Fruit fly (Drosophila melanogaster) whole organism, pupa: Measurements from ENCODE around the gene CG14286.
A peak's percentile ranks its signal among the peaks of the same experiment; 100 is the strongest.

Source experiments
- CG10348 ChIP-seq: fragments of 200-800 bp; sonication (Bioruptor generic); IDR thresholded peaks from 2 replicates; pipeline ENCODE4 v1.3.6; 2022; ENCODE audit warnings: missing biosample characterization, missing genetic modification characterization
- CG12605 ChIP-seq: fragments of 200-800 bp; sonication (Bioruptor generic); IDR thresholded peaks from 2 replicates; pipeline ENCODE4 v1.3.6; 2022; ENCODE audit warnings: missing biosample characterization, missing genetic modification characterization
- CG13204 ChIP-seq: fragments of 200-800 bp; sonication (Bioruptor generic); optimal IDR thresholded peaks from 2 replicates; lab custom pipeline; 2018; ENCODE audit warnings: missing biosample characterization, mild to moderate bottlenecking, missing genetic modification characterization, moderate library complexity
- CG14655 ChIP-seq: fragments of 200-800 bp; sonication (Bioruptor generic); optimal IDR thresholded peaks from 3 replicates; lab custom pipeline; 2017; ENCODE audit warnings: mild to moderate bottlenecking, missing biosample characterization, missing genetic modification reagents, missing genetic modification characterization
- CG15710 ChIP-seq: fragments of 200-800 bp; sonication (Bioruptor generic); optimal IDR thresholded peaks from 2 replicates; lab custom pipeline; 2018; ENCODE audit warnings: missing biosample characterization, mild to moderate bottlenecking, missing genetic modification characterization, moderate library complexity
- CG17806 ChIP-seq: fragments of 200-800 bp; sonication (Bioruptor generic); optimal IDR thresholded peaks from 2 replicates; lab custom pipeline; 2018; ENCODE audit warnings: missing biosample characterization, mild to moderate bottlenecking, missing genetic modification characterization, moderate library complexity
- CG32121 ChIP-seq: fragments of 200-800 bp; sonication (Bioruptor generic); IDR thresholded peaks from 2 replicates; pipeline ENCODE4 v1.3.6; 2022; ENCODE audit warnings: missing biosample characterization, missing genetic modification characterization
- CG34367 ChIP-seq: fragments of 200-800 bp; sonication (Bioruptor generic); optimal IDR thresholded peaks from 2 replicates; lab custom pipeline; 2018; ENCODE audit warnings: missing biosample characterization, mild to moderate bottlenecking, missing genetic modification characterization
- CG4496 ChIP-seq: fragments of 200-800 bp; sonication (Bioruptor generic); IDR thresholded peaks from 3 replicates; pipeline ENCODE4 v1.3.6; 2022; ENCODE audit warnings: missing biosample characterization, missing genetic modification characterization
- CG8159 ChIP-seq: fragments of 200-800 bp; sonication (Bioruptor generic); optimal IDR thresholded peaks from 3 replicates; lab custom pipeline; 2018; ENCODE audit warnings: missing biosample characterization, mild to moderate bottlenecking, missing genetic modification characterization, moderate library complexity
- CG8301 ChIP-seq: fragments of 200-800 bp; sonication (Bioruptor generic); optimal IDR thresholded peaks from 2 replicates; lab custom pipeline; 2018; ENCODE audit warnings: missing biosample characterization, mild to moderate bottlenecking, missing genetic modification characterization
- CG9948 ChIP-seq: fragments of 200-800 bp; sonication (Bioruptor generic); optimal IDR thresholded peaks from 2 replicates; lab custom pipeline; 2018; ENCODE audit warnings: missing biosample characterization, mild to moderate bottlenecking, missing genetic modification characterization, moderate library complexity
- D1 ChIP-seq: fragments of 200-800 bp; sonication (Bioruptor generic); optimal IDR thresholded peaks from 2 replicates; lab custom pipeline; 2018; ENCODE audit warnings: missing biosample characterization, mild to moderate bottlenecking, missing genetic modification characterization, moderate library complexity
- EcR ChIP-seq: fragments of 200-800 bp; sonication (Bioruptor generic); optimal IDR thresholded peaks from 3 replicates; lab custom pipeline; 2019; ENCODE audit warnings: missing biosample characterization, missing genetic modification characterization, mild to moderate bottlenecking, moderate library complexity, missing genetic modification reagents
- Ets98B ChIP-seq: fragments of 200-800 bp; sonication (Bioruptor generic); IDR thresholded peaks from 2 replicates; pipeline ENCODE4 v1.3.6; 2022; ENCODE audit warnings: missing biosample characterization, missing genetic modification characterization
- Pif1A ChIP-seq: fragments of 200-800 bp; sonication (Bioruptor generic); optimal IDR thresholded peaks from 3 replicates; lab custom pipeline; 2016; ENCODE audit warnings: missing biosample characterization, missing genetic modification characterization
- Pif1B ChIP-seq: fragments of 200-800 bp; sonication (Bioruptor generic); optimal IDR thresholded peaks from 3 replicates; lab custom pipeline; 2016; ENCODE audit warnings: missing biosample characterization, missing genetic modification characterization
- Snoo ChIP-seq: fragments of 200-800 bp; sonication (Bioruptor generic); optimal IDR thresholded peaks from 3 replicates; lab custom pipeline; 2017; ENCODE audit warnings: missing biosample characterization, mild to moderate bottlenecking, missing genetic modification characterization, inconsistent platforms
- fd96Ca ChIP-seq: fragments of 200-800 bp; sonication (Bioruptor generic); IDR thresholded peaks from 3 replicates; pipeline ENCODE4 v1.3.6; 2022; ENCODE audit warnings: missing biosample characterization, missing genetic modification characterization
- gl ChIP-seq: fragments of 200-800 bp; sonication (Bioruptor generic); optimal IDR thresholded peaks from 2 replicates; lab custom pipeline; 2018; ENCODE audit warnings: missing biosample characterization, mild to moderate bottlenecking, missing genetic modification characterization
- rn ChIP-seq: fragments of 200-800 bp; sonication (Bioruptor generic); IDR thresholded peaks from 2 replicates; pipeline ENCODE4 v1.3.6; 2022; ENCODE audit warnings: missing biosample characterization, missing genetic modification characterization

The CG14286 gene

dm6 chr3R:18990514-18990913 lies 33.4 kb upstream of the CG14286 start:
- TF ChIP-seq CG15710 (peak; percentile 78), CG14655 (GFP tag; lab: Kevin White, UChicago) (peak; percentile 79), CG32121 (GFP tag; lab: Robert Waterston, UW) (no peak), Snoo (peak; percentile 53), gl (peak; percentile 16), fd96Ca (GFP tag; lab: Robert Waterston, UW) (no peak), CG8301 (tag; lab: Kevin White, UChicago) (peak; percentile 61), Ets98B (no peak), D1 (tag; lab: Kevin White, UChicago) (no peak), CG13204 (GFP tag; lab: Kevin White, UChicago) (no peak), CG17806 (tag; lab: Kevin White, UChicago) (peak; percentile 78), CG12605 (GFP tag; lab: Robert Waterston, UW) (no peak), CG4496 (GFP tag; lab: Robert Waterston, UW) (no peak), CG10348 (GFP tag; lab: Robert Waterston, UW) (no peak), CG8159 (tag; lab: Kevin White, UChicago) (peak; percentile 86), Pif1B (GFP tag; lab: Kevin White, UChicago) (peak; percentile 47), Pif1A (GFP tag; lab: Kevin White, UChicago) (peak; percentile 56), rn (GFP tag; lab: Robert Waterston, UW) (no peak), CG34367 (tag; lab: Kevin White, UChicago) (peak; percentile 65), EcR (GFP tag; lab: Kevin White, UChicago) (no peak), CG9948 (tag; lab: Kevin White, UChicago) (peak; percentile 84)

DNA sequence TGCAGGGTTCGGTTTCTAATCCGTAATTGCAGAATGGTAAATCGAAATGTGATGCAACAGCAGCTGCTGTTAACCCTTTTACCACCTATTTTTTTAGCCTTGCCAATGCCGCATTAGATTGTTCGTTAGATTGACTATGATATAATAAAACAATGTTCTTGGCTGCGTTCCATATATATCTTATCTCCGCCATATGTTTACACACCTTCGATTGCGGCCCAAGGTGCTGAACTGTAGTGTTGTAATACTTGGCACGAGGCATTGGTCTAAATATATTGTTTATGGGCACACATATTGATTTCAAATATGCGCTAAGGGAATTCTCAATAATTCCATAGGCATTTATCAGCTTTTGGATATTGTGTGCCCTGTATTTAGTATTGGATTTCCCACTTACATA lies 32.2 kb upstream of the CG14286 start:
- TF ChIP-seq Pif1B (GFP tag; lab: Kevin White, UChicago) (no peak), gl (no peak)
- TF ChIP-seq, all 21 proteins: peak for 0

DNA sequence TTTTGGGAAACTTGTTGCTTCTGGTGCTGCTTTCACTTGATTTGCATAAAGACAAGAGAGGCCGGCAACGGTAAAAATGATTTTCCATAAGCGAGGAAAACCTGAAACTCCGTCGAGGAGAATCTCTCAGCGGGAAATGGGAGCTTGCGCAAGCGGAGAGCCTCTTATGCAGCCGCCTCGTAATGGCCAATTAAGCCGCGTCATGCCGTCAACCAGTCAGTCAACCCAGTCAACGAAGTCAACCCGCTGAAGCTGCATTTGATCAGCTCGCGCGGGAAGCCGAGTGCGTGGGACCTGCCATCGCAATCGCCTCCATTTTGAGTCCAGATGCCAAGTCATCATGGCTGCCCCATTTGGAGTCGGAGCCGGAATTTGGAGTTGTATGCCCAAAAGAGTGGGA lies 30.7 kb upstream of the CG14286 start:
- TF ChIP-seq D1 (tag; lab: Kevin White, UChicago) (no peak), CG4496 (GFP tag; lab: Robert Waterston, UW) (0 out of 3 replicates have a peak, but pooled peaks have one; percentile 47)

DNA sequence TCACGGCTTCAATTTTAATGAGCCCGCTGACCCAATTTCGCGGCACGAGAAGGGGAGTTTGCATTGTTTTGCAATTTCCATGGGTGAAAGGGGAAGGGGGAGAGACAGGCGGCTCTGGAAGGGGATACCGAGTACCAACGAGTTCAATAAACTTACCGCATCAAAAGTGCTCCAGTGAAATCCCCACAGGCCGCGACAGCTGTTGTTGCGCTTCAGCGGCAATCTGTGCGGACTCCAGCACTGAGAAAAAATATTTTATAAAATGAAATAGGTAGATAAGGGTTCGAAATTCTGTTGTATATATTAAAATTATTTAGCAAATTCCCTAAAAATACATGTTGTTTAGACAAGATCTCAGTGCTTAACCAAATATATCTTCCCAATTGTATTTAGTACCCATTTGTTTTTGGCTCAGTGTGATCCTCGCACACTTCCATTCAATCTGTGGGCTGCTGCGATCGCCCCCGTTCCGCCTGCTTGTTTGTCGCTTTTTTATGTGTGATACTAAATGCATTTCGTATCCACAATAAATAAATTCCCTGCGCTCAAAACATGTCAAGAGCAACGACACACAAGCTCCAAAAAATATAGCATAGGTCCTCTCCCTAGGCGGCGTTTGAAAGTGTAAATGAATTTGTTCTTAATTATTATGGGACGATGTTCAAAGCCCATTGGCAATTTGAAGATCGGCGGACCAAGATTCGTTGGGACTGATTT lies 28.2 kb upstream of the CG14286 start:
- TF ChIP-seq Pif1A (GFP tag; lab: Kevin White, UChicago) (peak; percentile 94), Ets98B (peak; percentile 89), D1 (tag; lab: Kevin White, UChicago) (peak; percentile 73), CG32121 (GFP tag; lab: Robert Waterston, UW) (peak; percentile 85), Pif1B (GFP tag; lab: Kevin White, UChicago) (peak; percentile 86), CG17806 (tag; lab: Kevin White, UChicago) (peak; percentile 91), Snoo (peak; percentile 87), CG13204 (GFP tag; lab: Kevin White, UChicago) (peak; percentile 72), fd96Ca (GFP tag; lab: Robert Waterston, UW) (peak; percentile 76), CG8301 (tag; lab: Kevin White, UChicago) (peak; percentile 88), CG14655 (GFP tag; lab: Kevin White, UChicago) (peak; percentile 88), CG8159 (tag; lab: Kevin White, UChicago) (peak; percentile 93), CG15710 (peak; percentile 91), gl (peak; percentile 69), CG9948 (tag; lab: Kevin White, UChicago) (peak; percentile 88), CG4496 (GFP tag; lab: Robert Waterston, UW) (peak; percentile 93), CG34367 (tag; lab: Kevin White, UChicago) (peak; percentile 82), rn (GFP tag; lab: Robert Waterston, UW) (peak; percentile 73), EcR (GFP tag; lab: Kevin White, UChicago) (peak; percentile 96), CG10348 (GFP tag; lab: Robert Waterston, UW) (0 out of 2 replicates have a peak, but pooled peaks have one; percentile 21), CG12605 (GFP tag; lab: Robert Waterston, UW) (peak; percentile 86)

dm6 chr3R:18997388-18998287 lies 26.3 kb upstream of the CG14286 start:
- TF ChIP-seq CG32121 (GFP tag; lab: Robert Waterston, UW) (no peak), CG13204 (GFP tag; lab: Kevin White, UChicago) (peak; percentile 12)
- TF ChIP-seq, all 21 proteins: peak for 1

DNA sequence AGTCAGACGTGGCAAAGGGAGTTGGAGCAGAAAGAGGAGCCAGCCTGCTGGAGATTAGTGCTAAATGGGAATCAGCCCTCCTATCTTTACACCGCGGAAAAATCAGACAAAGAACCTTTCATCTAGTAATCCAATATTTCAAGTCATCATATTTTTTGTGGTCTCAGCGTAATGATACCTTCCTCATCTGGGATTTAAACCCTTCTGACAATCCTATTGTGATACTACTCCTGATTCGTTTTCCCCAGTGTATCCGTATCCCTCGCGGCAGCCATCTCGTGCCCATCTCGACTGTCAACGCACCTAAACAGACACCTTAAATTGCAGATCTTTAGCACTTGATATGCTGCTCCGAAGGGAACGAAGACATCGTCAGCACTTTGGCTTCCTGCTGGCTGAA lies 25.5 kb upstream of the CG14286 start:
- TF ChIP-seq CG10348 (GFP tag; lab: Robert Waterston, UW) (no peak), CG14655 (GFP tag; lab: Kevin White, UChicago) (peak; percentile 66), CG4496 (GFP tag; lab: Robert Waterston, UW) (0 out of 3 replicates have a peak, but pooled peaks have one; percentile 31), CG34367 (tag; lab: Kevin White, UChicago) (peak; percentile 59), rn (GFP tag; lab: Robert Waterston, UW) (no peak), Pif1B (GFP tag; lab: Kevin White, UChicago) (peak; percentile 9), Ets98B (peak; percentile 32; the same call in 1 of the 2 replicates), CG8301 (tag; lab: Kevin White, UChicago) (peak; percentile 51), CG12605 (GFP tag; lab: Robert Waterston, UW) (no peak), CG17806 (tag; lab: Kevin White, UChicago) (peak; percentile 66), Pif1A (GFP tag; lab: Kevin White, UChicago) (peak; percentile 41), CG9948 (tag; lab: Kevin White, UChicago) (peak; percentile 63), D1 (tag; lab: Kevin White, UChicago) (no peak), CG13204 (GFP tag; lab: Kevin White, UChicago) (no peak), CG32121 (GFP tag; lab: Robert Waterston, UW) (no peak), EcR (GFP tag; lab: Kevin White, UChicago) (no peak), CG8159 (tag; lab: Kevin White, UChicago) (peak; percentile 60), CG15710 (peak; percentile 52), fd96Ca (GFP tag; lab: Robert Waterston, UW) (peak; percentile 62; the same call in 2 of the 3 replicates), gl (peak; percentile 8), Snoo (no peak)
